Worm (Caenorhabditis elegans) whole organism, L4/young adult: Measurements from ENCODE around the gene C03F11.4.

Source experiments
- W03F9.2 ChIP-seq: fragments of 150-350 bp; optimal IDR thresholded peaks from 2 replicates; lab custom pipeline; 2014; ENCODE audit warnings: missing biosample characterization, missing genetic modification characterization
- dao-5 ChIP-seq: sonication (generic microtip); optimal IDR thresholded peaks from 2 replicates; lab custom pipeline; 2016; ENCODE audit warnings: missing genotype, missing genetic modification characterization, moderate library complexity, missing compliant biosample characterization
- him-1 ChIP-seq: sonication (generic microtip); optimal IDR thresholded peaks from 2 replicates; lab custom pipeline; 2016; ENCODE audit warnings: missing genotype, missing genetic modification reagents, missing genetic modification characterization, missing compliant biosample characterization

ce11 chrX:5374742-5375141, 31.5 kb downstream of the C03F11.4 start, which contains the start of gene sek-4:
- TF ChIP-seq him-1 (no peak), dao-5 (tag; lab: Kevin White, UChicago) (no peak), W03F9.2 (tag; lab: Kevin White, UChicago) (no peak)
